Fruit fly (Drosophila melanogaster): ENCODE results near the gene CG34250.

Gene CG34250

DNA sequence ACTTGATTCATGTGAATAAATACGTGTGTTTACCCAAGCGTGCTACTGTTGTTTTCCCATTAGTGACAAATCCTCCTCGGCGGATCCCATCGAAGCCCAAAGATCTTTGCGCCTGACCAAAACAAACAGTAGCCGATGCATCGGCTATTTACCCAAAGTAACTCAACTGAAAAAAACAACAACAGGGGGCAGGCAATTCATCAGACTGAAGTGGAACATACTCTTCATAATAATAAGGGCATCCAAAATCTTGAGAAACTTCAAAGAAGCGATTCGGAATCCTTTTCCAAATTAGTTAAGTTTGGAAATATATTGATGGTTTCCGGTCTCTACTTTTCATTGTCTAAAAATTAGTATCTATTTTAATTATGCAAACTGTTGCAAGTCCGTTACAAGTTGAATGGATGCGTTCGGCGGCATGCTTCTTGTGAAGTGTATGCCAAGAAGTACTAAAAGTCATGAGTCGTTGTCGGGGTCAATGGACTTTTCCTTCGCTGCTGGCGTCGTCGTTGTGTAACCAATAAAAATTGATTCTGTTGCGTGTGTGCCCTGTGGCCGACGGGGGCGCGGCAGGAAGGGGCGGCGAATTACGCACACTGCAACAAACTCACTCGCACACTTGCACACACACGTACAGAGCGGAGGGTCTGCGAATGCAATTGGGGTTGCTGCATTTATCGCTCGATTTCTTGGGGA is 19.4 kb downstream of the CG34250 start (continued):
- no peak for TF ChIP-seq ro (GFP tag; IDR thresholded peaks at IDR 0.05)
- no peak for TF ChIP-seq CG17186 (GFP tag; optimal IDR thresholded peaks at IDR 0.05)
- no peak for TF ChIP-seq stc (GFP tag; IDR thresholded peaks at IDR 0.05)
- no peak for TF ChIP-seq h (optimal IDR thresholded peaks at IDR 0.05)
- no peak for TF ChIP-seq Six4 (GFP tag; optimal IDR thresholded peaks at IDR 0.05)
- no peak for TF ChIP-seq CoRest (tag; optimal IDR thresholded peaks at IDR 0.05)
- no peak for TF ChIP-seq Adf1 (GFP tag; IDR thresholded peaks at IDR 0.05)
- no peak for TF ChIP-seq ken (GFP tag; IDR thresholded peaks at IDR 0.05)
- no peak for TF ChIP-seq TFAM (GFP tag; optimal IDR thresholded peaks at IDR 0.05)
- no peak for TF ChIP-seq HmgZ (tag; optimal IDR thresholded peaks at IDR 0.05)
- peak; percentile 37 for TF ChIP-seq PHDP (tag; optimal IDR thresholded peaks at IDR 0.05)
- TF ChIP-seq unc-4 (GFP tag; IDR thresholded peaks at IDR 0.05; ENCODE audit: partially characterized antibody): no peak
- no peak for TF ChIP-seq CG6791 (GFP tag; IDR thresholded peaks at IDR 0.05; ENCODE audit: partially characterized antibody)
- peak; percentile 27 for TF ChIP-seq CG8388 (GFP tag; optimal IDR thresholded peaks at IDR 0.05)
- TF ChIP-seq esg (GFP tag; conservative IDR thresholded peaks at IDR 0.05): no peak
- TF ChIP-seq CG11696 (GFP tag; IDR thresholded peaks at IDR 0.05): no peak
- TF ChIP-seq fru (optimal IDR thresholded peaks at IDR 0.05): no peak
- TF ChIP-seq sisA (GFP tag; IDR thresholded peaks at IDR 0.05): no peak
- TF ChIP-seq HHEX (GFP tag; optimal IDR thresholded peaks at IDR 0.05): no peak
- no peak for TF ChIP-seq ssp (GFP tag; IDR thresholded peaks at IDR 0.05)
- TF ChIP-seq klu (GFP tag; IDR thresholded peaks at IDR 0.05): no peak
- TF ChIP-seq Scr (GFP tag; IDR thresholded peaks at IDR 0.05; ENCODE audit: partially characterized antibody): no peak
- TF ChIP-seq HmgD (GFP tag; optimal IDR thresholded peaks at IDR 0.05): no peak
- TF ChIP-seq CG13775 (GFP tag; optimal IDR thresholded peaks at IDR 0.05): no peak
- TF ChIP-seq CG7372 (GFP tag; IDR thresholded peaks at IDR 0.05): no peak
- TF ChIP-seq nau (GFP tag; optimal IDR thresholded peaks at IDR 0.05): no peak
- TF ChIP-seq Ets97D (GFP tag; optimal IDR thresholded peaks at IDR 0.05): no peak
- no peak for TF ChIP-seq CG4282 (GFP tag; optimal IDR thresholded peaks at IDR 0.05)
- TF ChIP-seq CG2116 (GFP tag; optimal IDR thresholded peaks at IDR 0.05): no peak
- TF ChIP-seq CG4707 (GFP tag; optimal IDR thresholded peaks at IDR 0.05): no peak
- TF ChIP-seq NC2β (GFP tag; optimal IDR thresholded peaks at IDR 0.05): no peak
- TF ChIP-seq HLH4C (GFP tag; IDR thresholded peaks at IDR 0.05; ENCODE audit: partially characterized antibody): no peak
- no peak for TF ChIP-seq CG8944 (GFP tag; optimal IDR thresholded peaks at IDR 0.05)
- no peak for TF ChIP-seq en (GFP tag; optimal IDR thresholded peaks at IDR 0.05)
- TF ChIP-seq ftz-f1 (GFP tag; optimal IDR thresholded peaks at IDR 0.05): no peak
- TF ChIP-seq dm (GFP tag; optimal IDR thresholded peaks at IDR 0.05): peak; percentile 9
- no peak for TF ChIP-seq sd (tag; optimal IDR thresholded peaks at IDR 0.05)
- no peak for TF ChIP-seq CG7928 (GFP tag; optimal IDR thresholded peaks at IDR 0.05)
- peak; percentile 46; the same call in 1 of the 2 replicates for TF ChIP-seq CG31441 (GFP tag; IDR thresholded peaks at IDR 0.05)
- no peak for TF ChIP-seq oc (tag; optimal IDR thresholded peaks at IDR 0.05)
- TF ChIP-seq sna (GFP tag; IDR thresholded peaks at IDR 0.05; ENCODE audit: partially characterized antibody): no peak
- TF ChIP-seq CG17912 (GFP tag; optimal IDR thresholded peaks at IDR 0.05): no peak
- TF ChIP-seq Pdp1 (GFP tag; optimal IDR thresholded peaks at IDR 0.05): peak; percentile 7 to 95
- TF ChIP-seq CG10431 (GFP tag; optimal IDR thresholded peaks at IDR 0.05): no peak
- peak; percentile 40 for TF ChIP-seq az2 (GFP tag; optimal IDR thresholded peaks at IDR 0.05)
- peak; percentile 17 for TF ChIP-seq ewg (GFP tag; optimal IDR thresholded peaks at IDR 0.05)
- no peak for TF ChIP-seq gsb-n (tag; optimal IDR thresholded peaks at IDR 0.05)
- TF ChIP-seq prd (optimal IDR thresholded peaks at IDR 0.05): no peak
- TF ChIP-seq prd (GFP tag; IDR thresholded peaks at IDR 0.05): 0 out of 3 replicates have a peak, but pooled peaks have one; percentile 28
- TF ChIP-seq HLH54F (GFP tag; optimal IDR thresholded peaks at IDR 0.05): no peak
- TF ChIP-seq CG18011 (GFP tag; optimal IDR thresholded peaks at IDR 0.05): no peak
